Worm (Caenorhabditis elegans): ENCODE data around the gene F41F3.8.
A peak's percentile ranks its signal among the peaks of the same experiment; 100 is the strongest.

Gene F41F3.8

ce11 chrV:4692382-4693281 is 44.0 kb downstream of the F41F3.8 start, which contains the start of gene cpg-8 (continued):
- TF ChIP-seq lin-15B (tag; optimal IDR thresholded peaks at IDR 0.05) (no peak), ces-1 (GFP tag; optimal IDR thresholded peaks at IDR 0.05) (no peak), zag-1 (tag; optimal IDR thresholded peaks at IDR 0.05) (no peak), lin-39 (tag; optimal IDR thresholded peaks at IDR 0.05) (no peak), hlh-4 (tag; optimal IDR thresholded peaks at IDR 0.05) (no peak), egl-27 (tag; optimal IDR thresholded peaks at IDR 0.05) (no peak), mab-9 (GFP tag; IDR thresholded peaks at IDR 0.05) (no peak), elt-2 (tag; optimal IDR thresholded peaks at IDR 0.05) (no peak), lin-35 (GFP tag; optimal IDR thresholded peaks at IDR 0.05) (peak in 1 of 2 experiments; percentile 59), Y116A8C.19 (tag; optimal IDR thresholded peaks at IDR 0.05; ENCODE audit: borderline replicate concordance) (no peak), elt-3 (tag; optimal IDR thresholded peaks at IDR 0.05) (no peak), dpl-1 (GFP tag; optimal IDR thresholded peaks at IDR 0.05) (peak; percentile 22 to 61 (median 51)), jun-1 (tag; optimal IDR thresholded peaks at IDR 0.05) (no peak), aly-2 (tag; optimal IDR thresholded peaks at IDR 0.05) (no peak), C04F5.9 (tag; optimal IDR thresholded peaks at IDR 0.05) (no peak), ceh-90 (tag; optimal IDR thresholded peaks at IDR 0.05) (no peak), dsc-1 (tag; optimal IDR thresholded peaks at IDR 0.05) (no peak), efl-1 (optimal IDR thresholded peaks at IDR 0.05) (peak; percentile 52 to 58), efl-1 (GFP tag; optimal IDR thresholded peaks at IDR 0.05 in 1 of 2) (peak; percentile 54 to 95), pqm-1 (tag; optimal IDR thresholded peaks at IDR 0.05) (no peak), nhr-28 (tag; optimal IDR thresholded peaks at IDR 0.05) (no peak), lir-3 (tag; optimal IDR thresholded peaks at IDR 0.05; ENCODE audit: poor library complexity) (peak; percentile 3)

- TF ChIP-seq mdl-1 (tag; optimal IDR thresholded peaks at IDR 0.05) (peak in 1 of 2 experiments; percentile 27), lsy-2 (tag; optimal IDR thresholded peaks at IDR 0.05) (peak; percentile 28 to 56), nhr-71 (tag; optimal IDR thresholded peaks at IDR 0.05) (peak; percentile 64), snu-23 (GFP tag; optimal IDR thresholded peaks at IDR 0.05) (peak; percentile 28), unc-62 (GFP tag; optimal IDR thresholded peaks at IDR 0.05) (no peak), dsc-1 (tag; optimal IDR thresholded peaks at IDR 0.05) (no peak), lin-14 (GFP tag; optimal IDR thresholded peaks at IDR 0.05) (peak; percentile 69), nhr-19 (GFP tag; conservative IDR thresholded peaks at IDR 0.05) (peak; percentile 39; the same call in 1 of the 2 replicates), zip-4 (GFP tag; optimal IDR thresholded peaks at IDR 0.05) (no peak), unc-130 (tag; optimal IDR thresholded peaks at IDR 0.05) (peak; percentile 32), rnt-1 (tag; optimal IDR thresholded peaks at IDR 0.05) (peak; percentile 69), nhr-20 (tag; optimal IDR thresholded peaks at IDR 0.05) (peak; percentile 61), tbx-2 (tag; optimal IDR thresholded peaks at IDR 0.05) (peak; percentile 46)
These were observed 44.6 kb downstream of the F41F3.8 start for ce11 chrV:4693282-4693588.

ce11 chrV:4694466-4695092 is 46.0 kb downstream of the F41F3.8 start:
- TF ChIP-seq hlh-4 (tag; optimal IDR thresholded peaks at IDR 0.05) = no peak
- no peak for TF ChIP-seq fkh-8 (tag; optimal IDR thresholded peaks at IDR 0.05)
- TF ChIP-seq lin-14 (GFP tag; optimal IDR thresholded peaks at IDR 0.05) = peak; percentile 56
- TF ChIP-seq sox-4 (tag; optimal IDR thresholded peaks at IDR 0.05) = no peak
- no peak for TF ChIP-seq Y116A8C.19 (tag; optimal IDR thresholded peaks at IDR 0.05; ENCODE audit: borderline replicate concordance)
- no peak for TF ChIP-seq ceh-90 (tag; optimal IDR thresholded peaks at IDR 0.05)
- TF ChIP-seq lir-3 (tag; optimal IDR thresholded peaks at IDR 0.05; ENCODE audit: poor library complexity) = peak; percentile 57
- peak; percentile 9 to 62 for TF ChIP-seq lsy-2 (tag; optimal IDR thresholded peaks at IDR 0.05)
- no peak for TF ChIP-seq swsn-7 (tag; optimal IDR thresholded peaks at IDR 0.05)
- peak; percentile 55 for TF ChIP-seq nhr-11 (tag; optimal IDR thresholded peaks at IDR 0.05)
- peak; percentile 27 for TF ChIP-seq lin-39 (tag; optimal IDR thresholded peaks at IDR 0.05)
- peak; percentile 16 for TF ChIP-seq blmp-1 (tag; optimal IDR thresholded peaks at IDR 0.05)
- peak; percentile 43 for TF ChIP-seq sup-37 (GFP tag; optimal IDR thresholded peaks at IDR 0.05)
- TF ChIP-seq rnt-1 (tag; optimal IDR thresholded peaks at IDR 0.05) = peak; percentile 15
- TF ChIP-seq aha-1 (tag; optimal IDR thresholded peaks at IDR 0.05) = no peak
- TF ChIP-seq snu-23 (GFP tag; optimal IDR thresholded peaks at IDR 0.05) = peak; percentile 11
- no peak for TF ChIP-seq fkh-4 (tag; optimal IDR thresholded peaks at IDR 0.05; ENCODE audit: borderline replicate concordance)
- peak; percentile 24 for TF ChIP-seq ztf-4 (tag; optimal IDR thresholded peaks at IDR 0.05)
- peak; percentile 46 for TF ChIP-seq nhr-19 (GFP tag; conservative IDR thresholded peaks at IDR 0.05)
- no peak for TF ChIP-seq lin-35 (GFP tag; optimal IDR thresholded peaks at IDR 0.05)
- TF ChIP-seq vab-15 (tag; optimal IDR thresholded peaks at IDR 0.05) = peak; percentile 68
- TF ChIP-seq grh-1 (GFP tag; IDR thresholded peaks at IDR 0.05) = no peak
- TF ChIP-seq nhr-20 (tag; optimal IDR thresholded peaks at IDR 0.05) = peak; percentile 35
- no peak for TF ChIP-seq ces-1 (GFP tag; optimal IDR thresholded peaks at IDR 0.05)
- TF ChIP-seq unc-30 (tag; optimal IDR thresholded peaks at IDR 0.05) = no peak
